Fruit fly (Drosophila melanogaster) whole organism, wandering third instar larva: ENCODE measurements around the gene scf.

Source experiments
- Abd-B ChIP-seq: fragments of >200 bp; optimal IDR thresholded peaks from 2 replicates; lab custom pipeline; 2017; ENCODE audit warnings: missing biosample characterization, missing genetic modification characterization
- CG32264 ChIP-seq: fragments of 200-800 bp; sonication (Bioruptor generic); optimal IDR thresholded peaks from 2 replicates; lab custom pipeline; 2016; ENCODE audit warnings: missing biosample characterization, missing genetic modification characterization
- CG9705 ChIP-seq: fragments of 200-800 bp; sonication (Bioruptor generic); optimal IDR thresholded peaks from 2 replicates; lab custom pipeline; 2018; ENCODE audit warnings: missing biosample characterization, mild to moderate bottlenecking, missing genetic modification characterization
- CrebA ChIP-seq: fragments of 200-800 bp; sonication (Bioruptor generic); optimal IDR thresholded peaks from 2 replicates; lab custom pipeline; 2016; ENCODE audit warnings: missing biosample characterization, mild to moderate bottlenecking, missing genetic modification characterization, borderline replicate concordance
- Dfd ChIP-seq: fragments of >200 bp; optimal IDR thresholded peaks from 2 replicates; lab custom pipeline; 2017; ENCODE audit warnings: missing biosample characterization, missing genetic modification characterization
- Dif ChIP-seq: fragments of 200-275, 200-300 bp; sonication (Bioruptor generic); optimal IDR thresholded peaks from 2 replicates; lab custom pipeline; 2018; ENCODE audit warnings: missing biosample characterization, missing genetic modification characterization; ENCODE audit not compliant: partially characterized antibody
- GATAd ChIP-seq: sonication (Bioruptor generic); optimal IDR thresholded peaks from 2 replicates; lab custom pipeline; 2016; ENCODE audit warnings: missing biosample characterization, missing genetic modification characterization
- HLH106 ChIP-seq: fragments of 200-800 bp; optimal IDR thresholded peaks from 3 replicates; lab custom pipeline; 2019; ENCODE audit warnings: missing biosample characterization, mild to moderate bottlenecking, missing genetic modification characterization, moderate library complexity
- Hnf4 ChIP-seq: fragments of 200-800 bp; sonication (Bioruptor generic); optimal IDR thresholded peaks from 2 replicates; lab custom pipeline; 2016; ENCODE audit warnings: missing biosample characterization, mild to moderate bottlenecking, missing genetic modification characterization
- Hr78 ChIP-seq: fragments of >200 bp; optimal IDR thresholded peaks from 2 replicates; lab custom pipeline; 2017; ENCODE audit warnings: missing biosample characterization, missing genetic modification characterization
- Hr83 ChIP-seq: fragments of 200-300 bp; sonication (Bioruptor generic); optimal IDR thresholded peaks from 2 replicates; lab custom pipeline; 2016; ENCODE audit warnings: missing biosample characterization, mild to moderate bottlenecking, missing genetic modification characterization, moderate library complexity; ENCODE audit not compliant: poor library complexity, severe bottlenecking
- Jra ChIP-seq: sonication (Bioruptor generic); optimal IDR thresholded peaks from 2 replicates; lab custom pipeline; 2016; ENCODE audit warnings: missing biosample characterization, missing genetic modification characterization
- Mio ChIP-seq: sonication (Bioruptor generic); optimal IDR thresholded peaks from 2 replicates; lab custom pipeline; 2016; ENCODE audit warnings: missing biosample characterization, missing genetic modification characterization
- Myc ChIP-seq: fragments of >200 bp; optimal IDR thresholded peaks from 2 replicates; lab custom pipeline; 2017
- N ChIP-seq: fragments of >200 bp; optimal IDR thresholded peaks from 2 replicates; lab custom pipeline; 2018; ENCODE audit warnings: missing biosample characterization, missing external identifiers, missing genetic modification characterization
- OdsH ChIP-seq: fragments of 200-800 bp; sonication (Bioruptor generic); optimal IDR thresholded peaks from 2 replicates; lab custom pipeline; 2016; ENCODE audit warnings: missing biosample characterization, mild to moderate bottlenecking, missing genetic modification characterization
- Rel ChIP-seq, 2 experiments: fragments of 200-800 bp; sonication (Bioruptor generic) in 1 of 2; optimal IDR thresholded peaks; 2 replicates in 1 of 2; 3 replicates in 1 of 2; lab custom pipeline; 2016 to 2019; ENCODE audit warnings: mild to moderate bottlenecking in 2 of 2, missing biosample characterization in 2 of 2, missing genetic modification characterization in 2 of 2, moderate library complexity in 1 of 2
- Sp1 ChIP-seq: fragments of 200-800 bp; sonication (Bioruptor generic); optimal IDR thresholded peaks from 3 replicates; lab custom pipeline; 2019; ENCODE audit warnings: missing biosample characterization, mild to moderate bottlenecking, missing genetic modification characterization, moderate library complexity
- Vsx2 ChIP-seq: fragments of 200-300, 225-300 bp; sonication (Bioruptor generic); optimal IDR thresholded peaks from 2 replicates; lab custom pipeline; 2018; ENCODE audit warnings: missing biosample characterization, missing genetic modification characterization; ENCODE audit not compliant: partially characterized antibody
- br ChIP-seq: fragments of 200-800 bp; sonication (Bioruptor generic); optimal IDR thresholded peaks from 2 replicates; lab custom pipeline; 2016; ENCODE audit warnings: missing biosample characterization, missing genetic modification characterization
- brk ChIP-seq: fragments of 200-800 bp; sonication (Bioruptor generic); optimal IDR thresholded peaks from 2 replicates; lab custom pipeline; 2016; ENCODE audit warnings: missing biosample characterization, mild to moderate bottlenecking, missing genetic modification characterization
- dl ChIP-seq, 2 experiments: fragments of 175-275, 200-275 bp in 1 of 2; fragments of 200-275 bp in 1 of 2; sonication (Bioruptor generic); optimal IDR thresholded peaks; lab custom pipeline; 2018; ENCODE audit warnings: mild to moderate bottlenecking in 2 of 2, missing biosample characterization in 2 of 2, missing genetic modification characterization in 2 of 2, moderate library complexity in 2 of 2; ENCODE audit not compliant: partially characterized antibody in 2 of 2, insufficient read depth in 1 of 2
- dmrt93B ChIP-seq: fragments of 200-800 bp; sonication (Bioruptor generic); optimal IDR thresholded peaks from 2 replicates; lab custom pipeline; 2018; ENCODE audit warnings: missing biosample characterization, mild to moderate bottlenecking, missing genetic modification characterization
- dsf ChIP-seq: sonication (Bioruptor generic); optimal IDR thresholded peaks from 2 replicates; lab custom pipeline; 2016; ENCODE audit warnings: missing biosample characterization, missing genetic modification characterization, borderline replicate concordance
- ey ChIP-seq: fragments of 200-800 bp; sonication (Bioruptor generic); optimal IDR thresholded peaks from 2 replicates; lab custom pipeline; 2016; ENCODE audit warnings: missing biosample characterization, missing genetic modification characterization
- foxo ChIP-seq, 2 experiments: fragments of 200-800 bp; sonication (Bioruptor generic); optimal IDR thresholded peaks; 2 replicates in 1 of 2; 3 replicates in 1 of 2; lab custom pipeline; 2016 to 2017; ENCODE audit warnings: missing biosample characterization in 2 of 2, missing genetic modification characterization in 2 of 2
- fru ChIP-seq: fragments of 200-800 bp; sonication (Bioruptor generic); optimal IDR thresholded peaks from 3 replicates; lab custom pipeline; 2016; ENCODE audit warnings: missing biosample characterization, mild to moderate bottlenecking, missing genetic modification characterization
- h ChIP-seq: fragments of 200-800 bp; sonication (Bioruptor generic); optimal IDR thresholded peaks from 3 replicates; lab custom pipeline; 2016; ENCODE audit warnings: missing biosample characterization, mild to moderate bottlenecking, missing genetic modification characterization
- jim ChIP-seq: fragments of 175-275, 200-325 bp; sonication (Bioruptor generic); optimal IDR thresholded peaks from 2 replicates; lab custom pipeline; 2016; ENCODE audit warnings: missing biosample characterization, mild to moderate bottlenecking, missing genetic modification characterization
- lola ChIP-seq: fragments of >200 bp; optimal IDR thresholded peaks from 2 replicates; lab custom pipeline; 2017; ENCODE audit warnings: missing biosample characterization, missing genetic modification characterization
- pan ChIP-seq: fragments of >200 bp; optimal IDR thresholded peaks from 2 replicates; lab custom pipeline; 2017
- psq ChIP-seq: fragments of 200-800 bp; sonication (Bioruptor generic); optimal IDR thresholded peaks from 3 replicates; lab custom pipeline; 2017; ENCODE audit warnings: missing biosample characterization, mild to moderate bottlenecking, missing genetic modification characterization, moderate library complexity
- rgr ChIP-seq: fragments of 200-800 bp; sonication (Bioruptor generic); optimal IDR thresholded peaks from 3 replicates; lab custom pipeline; 2016; ENCODE audit warnings: missing biosample characterization, mild to moderate bottlenecking, missing genetic modification characterization
- sage ChIP-seq: fragments of 200-800 bp; sonication (Bioruptor generic); optimal IDR thresholded peaks from 2 replicates; lab custom pipeline; 2016; ENCODE audit warnings: missing biosample characterization, mild to moderate bottlenecking, missing genetic modification characterization
- sv ChIP-seq: fragments of 200-800 bp; sonication (Bioruptor generic); optimal IDR thresholded peaks from 3 replicates; lab custom pipeline; 2016; ENCODE audit warnings: missing biosample characterization, missing genetic modification characterization
- tai ChIP-seq: sonication (Bioruptor generic); optimal IDR thresholded peaks from 2 replicates; lab custom pipeline; 2016; ENCODE audit warnings: missing biosample characterization, missing genetic modification characterization
- usp ChIP-seq: fragments of >200 bp; optimal IDR thresholded peaks from 2 replicates; lab custom pipeline; 2017; ENCODE audit warnings: missing biosample characterization, missing genetic modification characterization
- woc ChIP-seq: sonication (Bioruptor generic); optimal IDR thresholded peaks from 2 replicates; lab custom pipeline; 2016; ENCODE audit warnings: missing biosample characterization, mild to moderate bottlenecking, missing genetic modification characterization

scf gene

DNA sequence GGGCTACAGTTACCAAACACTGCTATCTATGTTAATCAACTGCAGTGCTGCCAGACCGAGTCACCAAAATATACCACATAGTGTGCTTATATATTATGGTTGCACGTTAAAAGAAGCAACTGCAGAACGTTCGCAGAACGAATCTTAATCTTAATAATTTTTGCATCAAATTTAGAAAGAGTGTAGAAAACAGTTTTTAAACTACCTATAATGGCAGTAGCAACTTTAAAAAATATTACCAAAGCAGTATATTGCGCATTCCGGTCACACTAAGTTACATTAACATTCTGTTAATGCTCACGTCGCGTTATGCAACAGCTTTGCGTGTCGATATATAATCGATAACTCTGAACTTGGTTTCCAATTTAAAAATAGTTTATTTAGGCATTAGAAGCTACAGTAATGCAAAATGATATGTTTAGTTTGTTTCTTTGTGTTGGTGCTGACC, 43.7 kb downstream of the scf start, which contains the start of gene indra (continued):
- peak; percentile 31 for TF ChIP-seq psq (GFP tag; lab: Kevin White, UChicago)
- TF ChIP-seq CrebA, result no peak

DNA sequence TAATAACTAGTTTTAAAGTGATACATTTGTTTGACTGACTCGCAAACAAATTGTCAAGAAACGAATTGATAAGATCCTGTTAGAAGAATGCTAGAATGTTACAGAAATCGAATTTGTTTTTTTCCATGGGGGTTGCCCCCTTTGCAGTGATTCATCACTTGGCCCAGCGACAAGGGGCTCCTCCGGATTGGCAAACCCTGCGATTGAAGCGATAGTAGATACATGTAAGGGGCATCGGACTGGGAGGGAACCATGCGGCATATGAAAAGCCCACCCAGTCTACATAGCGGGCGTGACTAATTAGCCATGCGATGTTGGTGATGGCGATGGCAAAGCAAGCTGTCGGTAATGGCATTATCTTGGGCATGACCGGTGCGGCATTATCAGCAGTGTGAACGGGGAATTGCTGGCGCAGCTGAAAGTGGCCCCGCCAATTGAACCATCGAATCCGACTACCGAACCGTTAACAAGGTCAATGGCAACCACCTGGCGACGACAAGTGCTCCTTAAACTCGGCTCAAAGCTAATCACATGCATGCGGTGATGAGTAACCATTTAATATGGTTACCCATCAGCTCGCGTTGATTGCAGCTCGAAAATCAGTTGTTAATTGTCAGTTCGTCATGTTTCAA, 48.6 kb downstream of the scf start:
- TF ChIP-seq h (GFP tag; lab: Kevin White, UChicago) (no peak), Rel (GFP tag; optimal IDR thresholded peaks at IDR 0.05; lab: Kevin White, UChicago) (no peak), Rel (tag; optimal IDR thresholded peaks at IDR 0.05; lab: Kevin White, UChicago) (no peak), Hr78 (no peak), foxo (GFP tag; optimal IDR thresholded peaks at IDR 0.05; lab: Kevin White, UChicago) (no peak), Vsx2 (GFP tag; lab: Kevin White, UChicago) (peak; percentile 48), CrebA (no peak)

DNA sequence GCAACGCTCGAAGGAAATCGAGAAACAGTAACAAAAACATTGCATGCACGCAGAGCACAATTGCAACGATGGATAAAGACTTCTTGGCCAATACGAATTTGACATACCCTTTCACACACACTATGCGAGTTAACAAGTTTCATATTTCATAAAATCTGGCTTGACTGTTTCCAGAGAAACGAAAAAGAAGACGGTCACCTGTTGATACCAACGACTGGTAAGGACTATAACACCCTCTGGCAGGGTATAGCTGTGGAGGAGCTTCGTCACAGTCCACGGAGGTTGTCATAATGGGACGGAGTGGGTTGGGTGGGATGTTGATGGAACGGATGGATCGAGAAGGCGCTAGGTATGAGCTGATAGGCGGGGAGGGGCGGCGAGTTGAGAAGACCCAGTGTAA, 49.8 kb downstream of the scf start:
- TF ChIP-seq lola (GFP tag; lab: Kevin White, UChicago) (no peak), dl (GFP tag; optimal IDR thresholded peaks at IDR 0.05; lab: Kevin White, UChicago; ENCODE audit: insufficient read depth in 1 of 2, partially characterized antibody in 2 of 2) (no peak), CG32264 (GFP tag; lab: Kevin White, UChicago) (no peak), brk (GFP tag; lab: Kevin White, UChicago) (no peak), psq (GFP tag; lab: Kevin White, UChicago) (peak; percentile 9), woc (GFP tag; lab: Kevin White, UChicago) (no peak), sv (GFP tag; lab: Kevin White, UChicago) (no peak), dmrt93B (no peak), pan (lab: Kevin White, UChicago) (no peak), rgr (GFP tag; lab: Kevin White, UChicago) (peak; percentile 38), tai (GFP tag; lab: Kevin White, UChicago) (no peak), GATAd (GFP tag; lab: Kevin White, UChicago) (no peak), h (GFP tag; lab: Kevin White, UChicago) (peak; percentile 49), jim (GFP tag; lab: Kevin White, UChicago) (no peak), Vsx2 (GFP tag; lab: Kevin White, UChicago) (no peak), Abd-B (GFP tag; lab: Kevin White, UChicago) (no peak), br (GFP tag; lab: Kevin White, UChicago) (peak; percentile 34), CrebA (no peak), OdsH (GFP tag; lab: Kevin White, UChicago) (peak; percentile 21), Sp1 (GFP tag; lab: Kevin White, UChicago) (peak; percentile 29), Myc (lab: Kevin White, UChicago) (no peak), foxo (GFP tag; optimal IDR thresholded peaks at IDR 0.05; lab: Kevin White, UChicago) (peak in 1 of 2 experiments; percentile 62), Jra (GFP tag; lab: Kevin White, UChicago) (no peak), HLH106 (tag; lab: Kevin White, UChicago) (peak; percentile 32), Hnf4 (no peak), sage (GFP tag; lab: Kevin White, UChicago) (no peak), Hr83 (GFP tag; lab: Kevin White, UChicago) (no peak), usp (GFP tag; lab: Kevin White, UChicago) (no peak), Rel (GFP tag; optimal IDR thresholded peaks at IDR 0.05; lab: Kevin White, UChicago) (no peak), Rel (tag; optimal IDR thresholded peaks at IDR 0.05; lab: Kevin White, UChicago) (no peak), Dfd (no peak), Mio (GFP tag; lab: Kevin White, UChicago) (no peak), fru (GFP tag; lab: Kevin White, UChicago) (peak; percentile 58), N (GFP tag; lab: Kevin White, UChicago) (no peak), Hr78 (no peak), dsf (GFP tag; lab: Kevin White, UChicago) (no peak), ey (peak; percentile 66), CG9705 (no peak), Dif (GFP tag; lab: Kevin White, UChicago) (no peak)
